Fruit fly (Drosophila melanogaster) whole organism, prepupa: ENCODE results near the gene Ance-2.
A peak's percentile ranks its signal among the peaks of the same experiment; 100 is the strongest.

Source experiments
- CG15336 ChIP-seq: fragments of 200-800 bp; sonication (Bioruptor generic); IDR thresholded peaks from 2 replicates; pipeline ENCODE4 v1.3.6; 2022; ENCODE audit warnings: missing biosample characterization, missing genetic modification characterization
- CG1621 ChIP-seq: fragments of 200-800 bp; sonication (Bioruptor generic); optimal IDR thresholded peaks from 3 replicates; lab custom pipeline; 2018; ENCODE audit warnings: missing biosample characterization, mild to moderate bottlenecking, missing genetic modification characterization
- CG16779 ChIP-seq: fragments of 200-800 bp; sonication (Bioruptor generic); optimal IDR thresholded peaks from 3 replicates; lab custom pipeline; 2017; ENCODE audit warnings: missing biosample characterization, mild to moderate bottlenecking, missing genetic modification characterization
- CG3032 ChIP-seq: fragments of 200-800 bp; optimal IDR thresholded peaks from 2 replicates; lab custom pipeline; 2019; ENCODE audit warnings: missing biosample characterization, mild to moderate bottlenecking, missing genetic modification characterization, moderate library complexity
- CG31627 ChIP-seq: fragments of 200-800 bp; sonication (Bioruptor generic); optimal IDR thresholded peaks from 3 replicates; lab custom pipeline; 2016; ENCODE audit warnings: missing biosample characterization, missing genetic modification characterization
- CG34406 ChIP-seq: fragments of 200-800 bp; sonication (Bioruptor generic); optimal IDR thresholded peaks from 3 replicates; lab custom pipeline; 2016; ENCODE audit warnings: missing biosample characterization, missing genetic modification characterization
- CG3919 ChIP-seq: fragments of 200-800 bp; sonication (Bioruptor generic); optimal IDR thresholded peaks from 3 replicates; lab custom pipeline; 2016; ENCODE audit warnings: missing biosample characterization, missing genetic modification characterization
- CG4318 ChIP-seq: fragments of 200-800 bp; sonication (Bioruptor generic); optimal IDR thresholded peaks from 3 replicates; lab custom pipeline; 2017; ENCODE audit warnings: missing biosample characterization, mild to moderate bottlenecking, missing genetic modification characterization
- CG6163 ChIP-seq: fragments of 200-800 bp; sonication (Bioruptor generic); IDR thresholded peaks from 3 replicates; pipeline ENCODE4 v1.3.6; 2022; ENCODE audit warnings: missing biosample characterization, missing genetic modification characterization
- CG6276 ChIP-seq: fragments of 200-800 bp; sonication (Bioruptor generic); optimal IDR thresholded peaks from 2 replicates; lab custom pipeline; 2017; ENCODE audit warnings: missing biosample characterization, mild to moderate bottlenecking, missing genetic modification characterization
- CG6808 ChIP-seq: fragments of 200-800 bp; sonication (Bioruptor generic); optimal IDR thresholded peaks from 3 replicates; lab custom pipeline; 2017; ENCODE audit warnings: missing biosample characterization, missing genetic modification characterization, mild to moderate bottlenecking, moderate library complexity, missing genetic modification reagents
- CG6854 ChIP-seq: fragments of 200-800 bp; sonication (Bioruptor generic); optimal IDR thresholded peaks from 2 replicates; lab custom pipeline; 2017; ENCODE audit warnings: missing biosample characterization, mild to moderate bottlenecking, missing genetic modification characterization
- CG7368 ChIP-seq: fragments of 200-800 bp; sonication (Bioruptor generic); optimal IDR thresholded peaks from 3 replicates; lab custom pipeline; 2016; ENCODE audit warnings: missing biosample characterization, missing genetic modification characterization
- CG8119 ChIP-seq: fragments of 200-800 bp; sonication (Bioruptor generic); IDR thresholded peaks from 3 replicates; pipeline ENCODE4 v1.3.6; 2022; ENCODE audit warnings: missing biosample characterization, missing genetic modification characterization
- CG8632 ChIP-seq: fragments of 200-800 bp; sonication (Bioruptor generic); optimal IDR thresholded peaks from 3 replicates; lab custom pipeline; 2016; ENCODE audit warnings: missing biosample characterization, missing genetic modification characterization
- CG9139 ChIP-seq: fragments of 200-800 bp; sonication (Bioruptor generic); optimal IDR thresholded peaks from 3 replicates; lab custom pipeline; 2017; ENCODE audit warnings: missing biosample characterization, mild to moderate bottlenecking, missing genetic modification characterization
- Eip75B ChIP-seq: fragments of 200-800 bp; sonication (Bioruptor generic); optimal IDR thresholded peaks from 3 replicates; lab custom pipeline; 2016; ENCODE audit warnings: missing biosample characterization, missing genetic modification characterization
- Eip93F ChIP-seq: fragments of 200-800 bp; sonication (Bioruptor generic); optimal IDR thresholded peaks from 2 replicates; lab custom pipeline; 2016; ENCODE audit warnings: missing biosample characterization, mild to moderate bottlenecking, missing genetic modification characterization
- Ets21C ChIP-seq: fragments of 200-800 bp; sonication (Bioruptor generic); optimal IDR thresholded peaks from 3 replicates; lab custom pipeline; 2016; ENCODE audit warnings: missing biosample characterization, missing genetic modification characterization
- Gug ChIP-seq: fragments of 200-800 bp; sonication (Bioruptor generic); IDR thresholded peaks from 2 replicates; pipeline ENCODE4 v1.3.6; 2022; ENCODE audit warnings: missing biosample characterization, missing genetic modification characterization
- Hr39 ChIP-seq: fragments of 200-800 bp; sonication (Bioruptor generic); optimal IDR thresholded peaks from 2 replicates; lab custom pipeline; 2016; ENCODE audit warnings: missing biosample characterization, missing genetic modification characterization
- Hr4 ChIP-seq: fragments of 200-800 bp; sonication (Bioruptor generic); optimal IDR thresholded peaks from 3 replicates; lab custom pipeline; 2016; ENCODE audit warnings: missing biosample characterization, missing genetic modification characterization
- Smox ChIP-seq: fragments of 200-800 bp; sonication (Bioruptor generic); optimal IDR thresholded peaks from 3 replicates; lab custom pipeline; 2016; ENCODE audit warnings: missing biosample characterization, missing genetic modification characterization
- Sox102F ChIP-seq: fragments of 200-800 bp; sonication (Bioruptor generic); optimal IDR thresholded peaks from 2 replicates; lab custom pipeline; 2016; ENCODE audit warnings: missing biosample characterization, mild to moderate bottlenecking, missing genetic modification characterization
- Sox14 ChIP-seq: fragments of 200-800 bp; sonication (Bioruptor generic); optimal IDR thresholded peaks from 3 replicates; lab custom pipeline; 2016; ENCODE audit warnings: missing biosample characterization, missing genetic modification characterization
- cyc ChIP-seq: fragments of 200-800 bp; sonication (Bioruptor generic); optimal IDR thresholded peaks from 3 replicates; lab custom pipeline; 2016; ENCODE audit warnings: missing biosample characterization, missing genetic modification characterization
- dsx ChIP-seq: fragments of 200-800 bp; optimal IDR thresholded peaks from 3 replicates; lab custom pipeline; 2019; ENCODE audit warnings: missing biosample characterization, mild to moderate bottlenecking, missing genetic modification characterization, moderate library complexity; ENCODE audit not compliant: poor library complexity, severe bottlenecking
- eg ChIP-seq: fragments of 200-800 bp; sonication (Bioruptor generic); IDR thresholded peaks from 3 replicates; pipeline ENCODE4 v1.3.6; 2022; ENCODE audit warnings: missing biosample characterization, missing genetic modification characterization
- esn ChIP-seq: fragments of 200-800 bp; sonication (Bioruptor generic); optimal IDR thresholded peaks from 2 replicates; lab custom pipeline; 2016; ENCODE audit warnings: missing biosample characterization, mild to moderate bottlenecking, missing genetic modification characterization, moderate library complexity
- fd59A ChIP-seq: fragments of 200-800 bp; sonication (Bioruptor generic); optimal IDR thresholded peaks from 2 replicates; lab custom pipeline; 2017; ENCODE audit warnings: missing biosample characterization, mild to moderate bottlenecking, missing genetic modification characterization, missing genetic modification reagents
- fd85E ChIP-seq: fragments of 200-800 bp; sonication (Bioruptor generic); optimal IDR thresholded peaks from 3 replicates; lab custom pipeline; 2016; ENCODE audit warnings: missing biosample characterization, missing genetic modification characterization
- fkh ChIP-seq: fragments of 200-800 bp; sonication (Bioruptor generic); optimal IDR thresholded peaks from 3 replicates; lab custom pipeline; 2017; ENCODE audit warnings: missing biosample characterization, mild to moderate bottlenecking, missing genetic modification characterization, moderate library complexity
- lz ChIP-seq: fragments of 200-800 bp; sonication (Bioruptor generic); optimal IDR thresholded peaks from 3 replicates; lab custom pipeline; 2016; ENCODE audit warnings: missing biosample characterization, missing genetic modification characterization
- net ChIP-seq: fragments of 200-800 bp; sonication (Bioruptor generic); optimal IDR thresholded peaks from 3 replicates; lab custom pipeline; 2016; ENCODE audit warnings: missing biosample characterization, missing genetic modification characterization
- pdm3 ChIP-seq: fragments of 200-800 bp; sonication (Bioruptor generic); optimal IDR thresholded peaks from 3 replicates; lab custom pipeline; 2016; ENCODE audit warnings: missing biosample characterization, missing genetic modification characterization
- salr ChIP-seq, 2 experiments: fragments of 200-800 bp; sonication (Bioruptor generic); optimal IDR thresholded peaks; 3 replicates each; lab custom pipeline; 2016 to 2018; ENCODE audit warnings: missing biosample characterization in 2 of 2, missing genetic modification characterization in 2 of 2, mild to moderate bottlenecking in 1 of 2
- ss ChIP-seq, 2 experiments: fragments of 200-800 bp; sonication (Bioruptor generic); optimal IDR thresholded peaks; 2 replicates in 1 of 2; 3 replicates in 1 of 2; lab custom pipeline; 2017 to 2018; ENCODE audit warnings: mild to moderate bottlenecking in 2 of 2, missing biosample characterization in 2 of 2, missing genetic modification characterization in 2 of 2, moderate library complexity in 1 of 2
- svp ChIP-seq: fragments of 200-800 bp; sonication (Bioruptor generic); peaks from one replicate; lab custom pipeline; 2016; ENCODE audit warnings: missing biosample characterization, missing genetic modification characterization
- topi ChIP-seq: fragments of 200-800 bp; sonication (Bioruptor generic); optimal IDR thresholded peaks from 3 replicates; lab custom pipeline; 2016; ENCODE audit warnings: missing biosample characterization, missing genetic modification characterization
- vri ChIP-seq: fragments of 200-800 bp; sonication (Bioruptor generic); optimal IDR thresholded peaks from 3 replicates; lab custom pipeline; 2016; ENCODE audit warnings: missing biosample characterization, mild to moderate bottlenecking, missing genetic modification characterization

The Ance-2 gene

dm6 chr2L:13878801-13879200 lies 30.3 kb upstream of the Ance-2 start:
- TF ChIP-seq Eip75B (GFP tag; lab: Kevin White, UChicago) (no peak), Hr4 (GFP tag; lab: Kevin White, UChicago) (no peak), CG34406 (GFP tag; lab: Kevin White, UChicago) (no peak), net (peak; percentile 7), CG6854 (GFP tag; lab: Kevin White, UChicago) (peak; percentile 43), CG4318 (GFP tag; lab: Kevin White, UChicago) (no peak), fkh (GFP tag; lab: Kevin White, UChicago) (peak; percentile 48), fd85E (GFP tag; lab: Kevin White, UChicago) (no peak), CG16779 (tag; lab: Kevin White, UChicago) (peak; percentile 30), dsx (GFP tag; lab: Kevin White, UChicago) (peak; percentile 39), CG1621 (tag; lab: Kevin White, UChicago) (no peak), pdm3 (no peak), Smox (GFP tag; lab: Kevin White, UChicago) (no peak), Ets21C (GFP tag; lab: Kevin White, UChicago) (no peak), CG8632 (no peak), CG6276 (GFP tag; lab: Kevin White, UChicago) (peak; percentile 6), svp (GFP tag; lab: Kevin White, UChicago) (peak; percentile 44), topi (no peak), CG15336 (GFP tag; lab: Robert Waterston, UW) (no peak), esn (GFP tag; lab: Kevin White, UChicago) (peak; percentile 12), CG6163 (peak; percentile 41; the same call in 2 of the 3 replicates), CG8119 (GFP tag; lab: Robert Waterston, UW) (no peak; the same call in 2 of the 3 replicates), vri (GFP tag; lab: Kevin White, UChicago) (peak; percentile 71), Hr39 (no peak), CG6808 (GFP tag; lab: Kevin White, UChicago) (no peak), Sox102F (peak; percentile 3), fd59A (GFP tag; lab: Kevin White, UChicago) (no peak), CG7368 (GFP tag; lab: Kevin White, UChicago) (peak; percentile 18), CG3032 (tag; lab: Kevin White, UChicago) (no peak), lz (GFP tag; lab: Kevin White, UChicago) (no peak), Eip93F (GFP tag; lab: Kevin White, UChicago) (no peak), Gug (GFP tag; lab: Robert Waterston, UW) (peak; percentile 26; the same call in 1 of the 2 replicates), CG31627 (GFP tag; lab: Kevin White, UChicago) (no peak), cyc (GFP tag; lab: Kevin White, UChicago) (no peak), ss (GFP tag; optimal IDR thresholded peaks at IDR 0.05; lab: Kevin White, UChicago) (peak; percentile 12 to 25), salr (GFP tag; optimal IDR thresholded peaks at IDR 0.05; lab: Kevin White, UChicago) (no peak), Sox14 (GFP tag; lab: Kevin White, UChicago) (no peak), CG3919 (peak; percentile 35), eg (GFP tag; lab: Robert Waterston, UW) (peak; percentile 64; the same call in 2 of the 3 replicates), CG9139 (GFP tag; lab: Kevin White, UChicago) (peak; percentile 17)
- TF ChIP-seq, all 60 proteins: peak for 17

dm6 chr2L:13881387-13881902 lies 27.7 kb upstream of the Ance-2 start:
- peak; percentile 74 for TF ChIP-seq svp (GFP tag; lab: Kevin White, UChicago)
- no peak for TF ChIP-seq Smox (GFP tag; lab: Kevin White, UChicago)
- no peak for TF ChIP-seq ss (GFP tag; optimal IDR thresholded peaks at IDR 0.05; lab: Kevin White, UChicago)
- TF ChIP-seq Eip93F (GFP tag; lab: Kevin White, UChicago) = peak; percentile 20
